Fruit fly (Drosophila melanogaster) whole organism, pupa: Measurements from ENCODE around the gene Obp84a.
A peak's percentile ranks its signal among the peaks of the same experiment; 100 is the strongest.

Experiments
- CG10348 ChIP-seq: fragments of 200-800 bp; sonication (Bioruptor generic); IDR thresholded peaks from 2 replicates; pipeline ENCODE4 v1.3.6; 2022; ENCODE audit warnings: missing biosample characterization, missing genetic modification characterization
- CG12605 ChIP-seq: fragments of 200-800 bp; sonication (Bioruptor generic); IDR thresholded peaks from 2 replicates; pipeline ENCODE4 v1.3.6; 2022; ENCODE audit warnings: missing biosample characterization, missing genetic modification characterization
- CG13204 ChIP-seq: fragments of 200-800 bp; sonication (Bioruptor generic); optimal IDR thresholded peaks from 2 replicates; lab custom pipeline; 2018; ENCODE audit warnings: missing biosample characterization, mild to moderate bottlenecking, missing genetic modification characterization, moderate library complexity
- CG14655 ChIP-seq: fragments of 200-800 bp; sonication (Bioruptor generic); optimal IDR thresholded peaks from 3 replicates; lab custom pipeline; 2017; ENCODE audit warnings: mild to moderate bottlenecking, missing biosample characterization, missing genetic modification reagents, missing genetic modification characterization
- CG15710 ChIP-seq: fragments of 200-800 bp; sonication (Bioruptor generic); optimal IDR thresholded peaks from 2 replicates; lab custom pipeline; 2018; ENCODE audit warnings: missing biosample characterization, mild to moderate bottlenecking, missing genetic modification characterization, moderate library complexity
- CG17806 ChIP-seq: fragments of 200-800 bp; sonication (Bioruptor generic); optimal IDR thresholded peaks from 2 replicates; lab custom pipeline; 2018; ENCODE audit warnings: missing biosample characterization, mild to moderate bottlenecking, missing genetic modification characterization, moderate library complexity
- CG32121 ChIP-seq: fragments of 200-800 bp; sonication (Bioruptor generic); IDR thresholded peaks from 2 replicates; pipeline ENCODE4 v1.3.6; 2022; ENCODE audit warnings: missing biosample characterization, missing genetic modification characterization
- CG34367 ChIP-seq: fragments of 200-800 bp; sonication (Bioruptor generic); optimal IDR thresholded peaks from 2 replicates; lab custom pipeline; 2018; ENCODE audit warnings: missing biosample characterization, mild to moderate bottlenecking, missing genetic modification characterization
- CG4496 ChIP-seq: fragments of 200-800 bp; sonication (Bioruptor generic); IDR thresholded peaks from 3 replicates; pipeline ENCODE4 v1.3.6; 2022; ENCODE audit warnings: missing biosample characterization, missing genetic modification characterization
- CG8159 ChIP-seq: fragments of 200-800 bp; sonication (Bioruptor generic); optimal IDR thresholded peaks from 3 replicates; lab custom pipeline; 2018; ENCODE audit warnings: missing biosample characterization, mild to moderate bottlenecking, missing genetic modification characterization, moderate library complexity
- CG8301 ChIP-seq: fragments of 200-800 bp; sonication (Bioruptor generic); optimal IDR thresholded peaks from 2 replicates; lab custom pipeline; 2018; ENCODE audit warnings: missing biosample characterization, mild to moderate bottlenecking, missing genetic modification characterization
- CG9948 ChIP-seq: fragments of 200-800 bp; sonication (Bioruptor generic); optimal IDR thresholded peaks from 2 replicates; lab custom pipeline; 2018; ENCODE audit warnings: missing biosample characterization, mild to moderate bottlenecking, missing genetic modification characterization, moderate library complexity
- D1 ChIP-seq: fragments of 200-800 bp; sonication (Bioruptor generic); optimal IDR thresholded peaks from 2 replicates; lab custom pipeline; 2018; ENCODE audit warnings: missing biosample characterization, mild to moderate bottlenecking, missing genetic modification characterization, moderate library complexity
- EcR ChIP-seq: fragments of 200-800 bp; sonication (Bioruptor generic); optimal IDR thresholded peaks from 3 replicates; lab custom pipeline; 2019; ENCODE audit warnings: missing biosample characterization, missing genetic modification characterization, mild to moderate bottlenecking, moderate library complexity, missing genetic modification reagents
- Ets98B ChIP-seq: fragments of 200-800 bp; sonication (Bioruptor generic); IDR thresholded peaks from 2 replicates; pipeline ENCODE4 v1.3.6; 2022; ENCODE audit warnings: missing biosample characterization, missing genetic modification characterization
- Pif1A ChIP-seq: fragments of 200-800 bp; sonication (Bioruptor generic); optimal IDR thresholded peaks from 3 replicates; lab custom pipeline; 2016; ENCODE audit warnings: missing biosample characterization, missing genetic modification characterization
- Pif1B ChIP-seq: fragments of 200-800 bp; sonication (Bioruptor generic); optimal IDR thresholded peaks from 3 replicates; lab custom pipeline; 2016; ENCODE audit warnings: missing biosample characterization, missing genetic modification characterization
- Snoo ChIP-seq: fragments of 200-800 bp; sonication (Bioruptor generic); optimal IDR thresholded peaks from 3 replicates; lab custom pipeline; 2017; ENCODE audit warnings: missing biosample characterization, mild to moderate bottlenecking, missing genetic modification characterization, inconsistent platforms
- fd96Ca ChIP-seq: fragments of 200-800 bp; sonication (Bioruptor generic); IDR thresholded peaks from 3 replicates; pipeline ENCODE4 v1.3.6; 2022; ENCODE audit warnings: missing biosample characterization, missing genetic modification characterization
- gl ChIP-seq: fragments of 200-800 bp; sonication (Bioruptor generic); optimal IDR thresholded peaks from 2 replicates; lab custom pipeline; 2018; ENCODE audit warnings: missing biosample characterization, mild to moderate bottlenecking, missing genetic modification characterization
- rn ChIP-seq: fragments of 200-800 bp; sonication (Bioruptor generic); IDR thresholded peaks from 2 replicates; pipeline ENCODE4 v1.3.6; 2022; ENCODE audit warnings: missing biosample characterization, missing genetic modification characterization

Gene Obp84a

dm6 chr3R:7249460-7249859, 2.3 kb downstream of the Obp84a start, which contains the start of the genes CG1227 and Dtwd2:
Gene CG1227, minus strand, starts transcription at chr3R:7249738.
Gene Dtwd2, plus strand, starts transcription at chr3R:7249795.
- peak; percentile 96 for TF ChIP-seq D1 (tag; lab: Kevin White, UChicago)
- peak; percentile 87 for TF ChIP-seq gl (tag; lab: Kevin White, UChicago)
- TF ChIP-seq rn (GFP tag; lab: Robert Waterston, UW) = peak; percentile 94
- TF ChIP-seq CG10348 = peak; percentile 71; the same call in 1 of the 2 replicates
- peak; percentile 96 for TF ChIP-seq CG17806 (tag; lab: Kevin White, UChicago)
- peak; percentile 83 for TF ChIP-seq fd96Ca
- TF ChIP-seq Snoo = peak; percentile 94
- TF ChIP-seq EcR = no peak
- TF ChIP-seq CG9948 (tag; lab: Kevin White, UChicago) = peak; percentile 94
- peak; percentile 93 for TF ChIP-seq Pif1A
- TF ChIP-seq CG32121 (GFP tag; lab: Robert Waterston, UW) = peak; percentile 97
- peak; percentile 97 for TF ChIP-seq CG8159 (tag; lab: Kevin White, UChicago)
- peak; percentile 97 for TF ChIP-seq CG4496 (GFP tag; lab: Robert Waterston, UW)
- TF ChIP-seq CG8301 = peak; percentile 97
- peak; percentile 98 for TF ChIP-seq CG15710 (tag; lab: Kevin White, UChicago)
- TF ChIP-seq CG13204 = no peak
- TF ChIP-seq CG14655 = peak; percentile 94
- TF ChIP-seq CG12605 = peak; percentile 98
- TF ChIP-seq Ets98B (GFP tag; lab: Robert Waterston, UW) = peak; percentile 98
- peak; percentile 92 for TF ChIP-seq Pif1B (GFP tag; lab: Kevin White, UChicago)
- peak; percentile 96 for TF ChIP-seq CG34367 (tag; lab: Kevin White, UChicago)

dm6 chr3R:7246889-7247288, 4.9 kb downstream of the Obp84a start, which contains the start of the genes Noc3 and CG10053:
Gene Noc3, minus strand, starts transcription at chr3R:7246969.
Gene CG10053, plus strand, starts transcription at chr3R:7247090.
- no peak for TF ChIP-seq CG8301

DNA sequence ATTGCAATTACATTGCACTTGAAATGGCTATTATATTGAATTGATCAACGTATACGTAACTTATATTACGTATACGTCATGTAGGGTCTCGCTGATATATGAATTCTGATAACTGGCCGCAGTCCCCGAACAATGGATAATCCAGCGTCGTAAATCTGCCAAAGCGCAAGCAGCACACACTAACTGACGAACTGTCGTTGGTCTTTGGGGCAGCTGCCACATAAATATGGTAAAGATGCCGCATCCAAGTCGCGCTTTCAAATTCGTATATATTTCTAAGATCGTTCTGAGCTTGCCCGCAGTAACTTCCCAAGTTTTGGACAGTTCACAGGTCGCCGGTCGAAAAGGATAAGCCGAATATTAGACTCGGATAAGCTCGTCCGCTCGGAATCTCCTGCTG, 10.3 kb downstream of the Obp84a start, which contains the start of gene CG14607:
Gene CG14607 (plus strand): TSS at position 301 of the 400 bp plus-strand sequence.
- TF ChIP-seq CG17806 (tag; lab: Kevin White, UChicago) (no peak), CG10348 (no peak), CG9948 (tag; lab: Kevin White, UChicago) (no peak), CG14655 (no peak), Pif1A (no peak)

DNA sequence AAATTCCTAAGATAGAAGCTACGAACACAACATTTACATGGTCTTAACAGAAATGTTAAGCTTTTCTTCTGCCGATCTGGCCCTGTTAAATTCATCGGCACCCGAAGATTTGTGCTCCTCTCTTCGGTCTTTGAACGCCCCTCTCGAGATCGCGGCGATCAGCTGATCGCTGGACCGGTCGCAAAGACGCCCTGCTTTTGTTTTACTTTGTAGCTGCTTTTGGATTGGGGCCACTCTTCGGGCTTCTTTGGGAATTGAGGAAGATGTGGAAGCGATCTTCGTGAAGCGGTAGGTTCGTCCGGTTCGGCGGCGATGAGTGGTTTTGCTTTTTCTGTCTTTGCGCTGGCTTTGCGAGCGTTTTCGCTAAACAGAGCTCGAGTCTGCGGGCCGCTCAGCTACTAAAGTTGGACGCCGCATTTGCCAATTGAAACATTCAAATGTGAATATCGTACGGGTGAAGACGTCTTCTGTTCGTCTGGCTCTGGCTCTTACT, 27.7 kb downstream of the Obp84a start, which contains the start of gene thw:
Gene thw (plus strand): TSS at position 443 of the 493 bp plus-strand sequence.
- peak; percentile 90 for TF ChIP-seq CG13204
- TF ChIP-seq CG9948 (tag; lab: Kevin White, UChicago) = no peak
- no peak for TF ChIP-seq CG10348

- no peak for TF ChIP-seq EcR
- TF ChIP-seq D1 (tag; lab: Kevin White, UChicago) = no peak
- TF ChIP-seq CG8159 (tag; lab: Kevin White, UChicago) = no peak
- no peak for TF ChIP-seq CG15710 (tag; lab: Kevin White, UChicago)
- TF ChIP-seq CG13204 = no peak
These were observed 32.2 kb downstream of the Obp84a start, which contains the start of gene CG14605 for dm6 chr3R:7219605-7220004. Gene CG14605, minus strand, starts transcription at chr3R:7219705.

DNA sequence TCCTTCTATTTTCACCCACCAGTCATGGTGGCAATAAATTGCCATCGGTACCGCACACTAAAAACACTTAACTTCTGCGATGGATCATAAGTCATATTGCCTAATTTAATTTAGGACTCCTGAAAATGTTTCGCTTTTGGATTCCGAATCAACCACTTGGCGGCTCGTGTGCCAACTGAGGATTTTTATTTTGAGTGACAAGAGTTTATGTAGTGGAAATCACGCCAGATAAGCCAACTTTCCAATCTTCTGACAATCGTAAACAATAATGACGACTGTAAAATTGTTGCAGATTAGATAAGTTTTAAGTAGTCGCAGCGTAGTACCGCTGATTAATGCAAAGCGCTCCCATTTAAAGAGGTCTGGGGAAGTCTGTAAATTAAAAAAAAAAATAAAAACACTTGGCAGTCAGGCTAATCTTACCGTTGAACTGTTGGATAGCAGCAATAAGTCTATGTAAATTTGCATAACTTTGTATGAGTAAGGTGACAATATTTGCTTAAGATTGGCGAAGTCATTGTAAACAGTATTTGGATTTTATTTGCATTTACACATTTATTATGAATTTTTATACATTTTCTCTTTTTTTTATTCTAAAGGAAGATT, 34.7 kb downstream of the Obp84a start, which contains the start of gene CG14606:
Gene CG14606 (minus strand): TSS at position 160 of the 606 bp plus-strand sequence.
- TF ChIP-seq Ets98B (GFP tag; lab: Robert Waterston, UW) = no peak
- no peak for TF ChIP-seq EcR
- no peak for TF ChIP-seq CG15710 (tag; lab: Kevin White, UChicago)
- TF ChIP-seq CG34367 (tag; lab: Kevin White, UChicago) = no peak
- TF ChIP-seq gl (tag; lab: Kevin White, UChicago) = no peak
- no peak for TF ChIP-seq Pif1B (GFP tag; lab: Kevin White, UChicago)
- no peak for TF ChIP-seq Pif1A
- no peak for TF ChIP-seq CG9948 (tag; lab: Kevin White, UChicago)
- no peak for TF ChIP-seq Snoo
- TF ChIP-seq fd96Ca = no peak

dm6 chr3R:7208331-7208730, 43.4 kb downstream of the Obp84a start, which contains the start of gene CG1288:
Gene CG1288, minus strand, starts transcription at chr3R:7208431.
- no peak for TF ChIP-seq CG15710 (tag; lab: Kevin White, UChicago)
- TF ChIP-seq, all 21 proteins: peak for 0
